Worm (Caenorhabditis elegans) whole organism, L4/young adult: ENCODE results near the gene nhr-128.

Source experiments
- W03F9.2 ChIP-seq: fragments of 150-350 bp; optimal IDR thresholded peaks from 2 replicates; lab custom pipeline; 2014; ENCODE audit warnings: missing biosample characterization, missing genetic modification characterization
- dao-5 ChIP-seq: sonication (generic microtip); optimal IDR thresholded peaks from 2 replicates; lab custom pipeline; 2016; ENCODE audit warnings: missing genotype, missing genetic modification characterization, moderate library complexity, missing compliant biosample characterization
- him-1 ChIP-seq: sonication (generic microtip); optimal IDR thresholded peaks from 2 replicates; lab custom pipeline; 2016; ENCODE audit warnings: missing genotype, missing genetic modification reagents, missing genetic modification characterization, missing compliant biosample characterization

DNA sequence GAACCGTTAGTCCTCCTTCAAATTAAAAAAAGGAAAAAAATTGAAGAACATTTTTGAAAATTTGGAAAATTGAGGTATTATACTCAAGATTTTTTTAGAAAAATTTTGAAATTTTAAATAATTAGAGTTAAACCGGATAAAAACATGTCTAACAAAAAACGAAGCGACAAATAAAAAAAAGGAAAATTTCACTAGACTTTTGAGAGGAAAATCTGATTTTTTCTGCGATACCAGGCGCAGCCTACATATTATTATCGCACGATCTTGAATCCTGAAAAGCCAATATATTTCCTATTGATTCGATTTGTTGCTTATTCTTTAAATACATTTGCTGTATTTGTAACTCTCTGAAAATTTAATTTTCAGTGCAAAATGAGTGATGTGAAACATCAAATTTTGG lies 6.5 kb upstream of the nhr-128 start, which contains the start of gene nstp-8:
- TF ChIP-seq him-1 (no peak), W03F9.2 (tag; lab: Kevin White, UChicago) (no peak), dao-5 (tag; lab: Kevin White, UChicago) (no peak)
